Worm (Caenorhabditis elegans) whole organism, young adult: Measurements from ENCODE around the gene phf-14.

ENCODE experiments used
- B0019.2 ChIP-seq: fragments of 200-800 bp; sonication (Bioruptor generic); conservative IDR thresholded peaks from 2 replicates; pipeline ENCODE4 v1.3.6; 2022; ENCODE audit warnings: missing genetic modification reagents, missing genetic modification characterization, missing compliant biosample characterization
- B0035.1 ChIP-seq: sonication (generic microtip); optimal IDR thresholded peaks from 2 replicates; lab custom pipeline; 2016; ENCODE audit warnings: missing genetic modification characterization, mild to moderate bottlenecking, missing compliant biosample characterization, missing genotype, missing genetic modification reagents
- B0261.1 ChIP-seq: sonication (generic microtip); optimal IDR thresholded peaks from 2 replicates; lab custom pipeline; 2016; ENCODE audit warnings: mild to moderate bottlenecking, missing genetic modification characterization, moderate library complexity, missing compliant biosample characterization
- C06A6.2 ChIP-seq: fragments of 200-800 bp; sonication (Bioruptor generic); conservative IDR thresholded peaks from 2 replicates; pipeline ENCODE4 v1.3.6; 2022; ENCODE audit warnings: missing genetic modification characterization, missing compliant biosample characterization
- C17E4.6 ChIP-seq: fragments of 200-800 bp; sonication (Bioruptor generic); IDR thresholded peaks from 2 replicates; pipeline ENCODE4 v1.3.6; 2022; ENCODE audit warnings: missing genetic modification reagents, missing genetic modification characterization, missing compliant biosample characterization
- F22D6.2 ChIP-seq: sonication (generic microtip); optimal IDR thresholded peaks from 2 replicates; lab custom pipeline; 2016; ENCODE audit warnings: mild to moderate bottlenecking, missing genetic modification characterization, missing compliant biosample characterization
- F52B5.7 ChIP-seq: sonication (generic microtip); optimal IDR thresholded peaks from 2 replicates; lab custom pipeline; 2016; ENCODE audit warnings: mild to moderate bottlenecking, missing genetic modification characterization, missing compliant biosample characterization
- K11D2.4 ChIP-seq: fragments of 200-800 bp; sonication (Bioruptor generic); IDR thresholded peaks from 2 replicates; pipeline ENCODE4 v1.3.6; 2022; ENCODE audit warnings: missing genetic modification reagents, missing genetic modification characterization, missing compliant biosample characterization
- K12H6.12 ChIP-seq: fragments of 200-800 bp; sonication (Bioruptor generic); optimal IDR thresholded peaks from 2 replicates; lab custom pipeline; 2018; ENCODE audit warnings: mild to moderate bottlenecking, missing genetic modification characterization, missing compliant biosample characterization
- T07F8.4 ChIP-seq: sonication (generic microtip); optimal IDR thresholded peaks from 2 replicates; lab custom pipeline; 2016; ENCODE audit warnings: mild to moderate bottlenecking, missing genetic modification characterization, moderate library complexity, missing compliant biosample characterization
- Y53G8AR.9 ChIP-seq: fragments of 200-800 bp; sonication (Bioruptor generic); conservative IDR thresholded peaks from 2 replicates; pipeline ENCODE4 v1.3.6; 2022; ENCODE audit warnings: missing genetic modification reagents, missing genetic modification characterization, missing compliant biosample characterization
- aptf-3 ChIP-seq: fragments of 200-800 bp; sonication (Bioruptor generic); IDR thresholded peaks from 2 replicates; pipeline ENCODE4 v1.3.6; 2022; ENCODE audit warnings: missing genetic modification characterization, missing compliant biosample characterization
- bed-1 ChIP-seq: fragments of 200-800 bp; sonication (Bioruptor generic); IDR thresholded peaks from 2 replicates; pipeline ENCODE4 v1.3.6; 2022; ENCODE audit warnings: missing genetic modification reagents, missing genetic modification characterization, missing compliant biosample characterization
- bed-2 ChIP-seq: fragments of 200-800 bp; sonication (Bioruptor generic); IDR thresholded peaks from 2 replicates; pipeline ENCODE4 v1.3.6; 2022; ENCODE audit warnings: missing genetic modification reagents, missing genetic modification characterization, missing compliant biosample characterization
- cebp-2 ChIP-seq: fragments of 200-800 bp; sonication (Bioruptor generic); IDR thresholded peaks from 2 replicates; pipeline ENCODE4 v1.3.6; 2022; ENCODE audit warnings: missing genetic modification characterization, missing compliant biosample characterization
- ceh-40 ChIP-seq: fragments of 200-800 bp; sonication (Bioruptor generic); IDR thresholded peaks from 2 replicates; pipeline ENCODE4 v1.3.6; 2022; ENCODE audit warnings: missing genetic modification characterization, missing compliant biosample characterization
- ceh-79 ChIP-seq: sonication (generic microtip); optimal IDR thresholded peaks from 2 replicates; lab custom pipeline; 2017; ENCODE audit warnings: mild to moderate bottlenecking, missing genetic modification characterization, missing compliant biosample characterization
- ceh-91 ChIP-seq: fragments of 200-800 bp; sonication (Bioruptor generic); IDR thresholded peaks from 2 replicates; pipeline ENCODE4 v1.3.6; 2022; ENCODE audit warnings: missing genetic modification reagents, missing genetic modification characterization, missing compliant biosample characterization
- dpl-1 ChIP-seq: fragments of 150-350 bp; optimal IDR thresholded peaks from 2 replicates; lab custom pipeline; 2014; ENCODE audit warnings: missing biosample characterization, missing genetic modification reagents, missing genetic modification characterization
- efl-1 ChIP-seq: fragments of 150-350 bp; optimal IDR thresholded peaks from 2 replicates; lab custom pipeline; 2014; ENCODE audit warnings: missing biosample characterization, missing genetic modification reagents, missing genetic modification characterization
- egl-44 ChIP-seq: fragments of 200-800 bp; sonication (Bioruptor generic); IDR thresholded peaks from 2 replicates; pipeline ENCODE4 v1.3.6; 2022; ENCODE audit warnings: missing genetic modification reagents, missing genetic modification characterization, missing compliant biosample characterization
- ets-4 ChIP-seq: fragments of 200-800 bp; sonication (Bioruptor generic); optimal IDR thresholded peaks from 2 replicates; lab custom pipeline; 2018; ENCODE audit warnings: mild to moderate bottlenecking, missing genetic modification characterization, missing compliant biosample characterization
- gei-17 ChIP-seq: fragments of 200-800 bp; sonication (Bioruptor generic); optimal IDR thresholded peaks from 2 replicates; lab custom pipeline; 2018; ENCODE audit warnings: mild to moderate bottlenecking, missing genetic modification characterization, missing compliant biosample characterization
- hlh-12 ChIP-seq: sonication (generic microtip); optimal IDR thresholded peaks from 2 replicates; lab custom pipeline; 2016; ENCODE audit warnings: missing genetic modification characterization, missing compliant biosample characterization
- hmg-1.2 ChIP-seq: fragments of 200-800 bp; sonication (Bioruptor generic); IDR thresholded peaks from 2 replicates; pipeline ENCODE4 v1.3.6; 2022; ENCODE audit warnings: missing genetic modification reagents, missing genetic modification characterization, missing compliant biosample characterization
- hsf-1 ChIP-seq: fragments of 200-800 bp; sonication (Bioruptor generic); IDR thresholded peaks from 2 replicates; pipeline ENCODE4 v1.3.6; 2022; ENCODE audit warnings: missing genetic modification reagents, missing genetic modification characterization, missing compliant biosample characterization
- let-607 ChIP-seq, 2 experiments: fragments of 200-800 bp in 1 of 2; sonication (Bioruptor generic) in 1 of 2; sonication (generic microtip) in 1 of 2; optimal IDR thresholded peaks; 2 replicates each; lab custom pipeline; 2016 to 2018; ENCODE audit warnings: mild to moderate bottlenecking in 2 of 2, missing compliant biosample characterization in 2 of 2, missing genetic modification characterization in 2 of 2, moderate library complexity in 2 of 2, missing genotype in 1 of 2
- lin-54 ChIP-seq: fragments of 200-800 bp; sonication (Bioruptor generic); optimal IDR thresholded peaks from 2 replicates; lab custom pipeline; 2018; ENCODE audit warnings: mild to moderate bottlenecking, missing genetic modification characterization, missing compliant biosample characterization
- lsl-1 ChIP-seq: fragments of 200-800 bp; sonication (Bioruptor generic); optimal IDR thresholded peaks from 2 replicates; lab custom pipeline; 2018; ENCODE audit warnings: mild to moderate bottlenecking, missing genetic modification characterization, moderate library complexity, missing compliant biosample characterization
- madf-3 ChIP-seq: fragments of 200-800 bp; sonication (Bioruptor generic); IDR thresholded peaks from 2 replicates; pipeline ENCODE4 v1.3.6; 2022; ENCODE audit warnings: missing genetic modification reagents, missing genetic modification characterization, missing compliant biosample characterization
- madf-8 ChIP-seq: fragments of 200-800 bp; sonication (Bioruptor generic); conservative IDR thresholded peaks from 2 replicates; pipeline ENCODE4 v1.3.6; 2022; ENCODE audit warnings: missing genetic modification reagents, missing genetic modification characterization, missing compliant biosample characterization
- mcd-1 ChIP-seq: fragments of 200-800 bp; sonication (Bioruptor generic); IDR thresholded peaks from 2 replicates; pipeline ENCODE4 v1.3.6; 2022; ENCODE audit warnings: missing genetic modification reagents, missing genetic modification characterization, missing compliant biosample characterization
- mxl-1 ChIP-seq: sonication (generic microtip); optimal IDR thresholded peaks from 2 replicates; lab custom pipeline; 2016; ENCODE audit warnings: missing genetic modification characterization, missing compliant biosample characterization
- nfya-2 ChIP-seq: fragments of 200-800 bp; sonication (Bioruptor generic); IDR thresholded peaks from 2 replicates; pipeline ENCODE4 v1.3.6; 2022; ENCODE audit warnings: missing genetic modification reagents, missing genetic modification characterization, missing compliant biosample characterization
- nhr-27 ChIP-seq: fragments of 200-800 bp; sonication (Bioruptor generic); optimal IDR thresholded peaks from 2 replicates; lab custom pipeline; 2018; ENCODE audit warnings: mild to moderate bottlenecking, missing genetic modification characterization, moderate library complexity, missing compliant biosample characterization
- nhr-80 ChIP-seq: sonication (generic microtip); optimal IDR thresholded peaks from 2 replicates; lab custom pipeline; 2016; ENCODE audit warnings: missing genetic modification characterization, missing compliant biosample characterization
- nhr-90 ChIP-seq: sonication (generic microtip); optimal IDR thresholded peaks from 2 replicates; lab custom pipeline; 2016; ENCODE audit warnings: missing genotype, mild to moderate bottlenecking, missing genetic modification characterization, missing compliant biosample characterization
- rcor-1 ChIP-seq: fragments of 200-800 bp; sonication (Bioruptor generic); IDR thresholded peaks from 2 replicates; pipeline ENCODE4 v1.3.6; 2022; ENCODE audit warnings: missing genetic modification reagents, missing genetic modification characterization, missing compliant biosample characterization
- rec-8 ChIP-seq, 2 experiments: sonication (generic microtip); optimal IDR thresholded peaks; 2 replicates each; lab custom pipeline; 2016; ENCODE audit warnings: mild to moderate bottlenecking in 2 of 2, missing genetic modification characterization in 2 of 2, missing genetic modification reagents in 2 of 2, missing genotype in 2 of 2, missing biosample characterization in 1 of 2, missing compliant biosample characterization in 1 of 2, moderate library complexity in 1 of 2
- repo-1 ChIP-seq: sonication (generic microtip); optimal IDR thresholded peaks from 2 replicates; lab custom pipeline; 2017; ENCODE audit warnings: mild to moderate bottlenecking, missing genetic modification characterization, missing compliant biosample characterization
- rpc-1 ChIP-seq, 2 experiments: fragments of 150-350 bp in 1 of 2; sonication (generic microtip) in 1 of 2; optimal IDR thresholded peaks; 2 replicates each; lab custom pipeline; 2014 to 2018; ENCODE audit warnings: missing biosample characterization in 1 of 2, missing genetic modification characterization in 1 of 2, missing genetic modification reagents in 1 of 2, missing genotype in 1 of 2
- sdz-38 ChIP-seq: sonication (generic microtip); optimal IDR thresholded peaks from 2 replicates; lab custom pipeline; 2016; ENCODE audit warnings: missing genotype, missing genetic modification characterization, missing compliant biosample characterization
- snpc-1.3 ChIP-seq: sonication (generic microtip); optimal IDR thresholded peaks from 2 replicates; lab custom pipeline; 2017; ENCODE audit warnings: missing genetic modification characterization, mild to moderate bottlenecking, missing compliant biosample characterization, antibody characterized with exemption, moderate library complexity, missing genotype, missing genetic modification reagents; ENCODE audit not compliant: insufficient read depth
- sptf-2 ChIP-seq: fragments of 200-800 bp; sonication (Bioruptor generic); optimal IDR thresholded peaks from 2 replicates; lab custom pipeline; 2018; ENCODE audit warnings: mild to moderate bottlenecking, missing genetic modification characterization, missing compliant biosample characterization
- tlf-1 ChIP-seq: fragments of 200-800 bp; sonication (Bioruptor generic); optimal IDR thresholded peaks from 2 replicates; lab custom pipeline; 2018; ENCODE audit warnings: mild to moderate bottlenecking, missing genetic modification characterization, missing compliant biosample characterization
- unc-130 ChIP-seq: sonication (generic microtip); optimal IDR thresholded peaks from 2 replicates; lab custom pipeline; 2016; ENCODE audit warnings: missing genetic modification reagents, missing genetic modification characterization, missing compliant biosample characterization
- unc-62 ChIP-seq: fragments of 150-350 bp; optimal IDR thresholded peaks from 2 replicates; lab custom pipeline; 2014; ENCODE audit warnings: missing biosample characterization, missing genetic modification reagents, missing genetic modification characterization
- ztf-22 ChIP-seq: fragments of 200-800 bp; sonication (Bioruptor generic); optimal IDR thresholded peaks from 2 replicates; lab custom pipeline; 2018; ENCODE audit warnings: mild to moderate bottlenecking, missing genetic modification characterization, moderate library complexity, missing compliant biosample characterization
- ztf-26 ChIP-seq: sonication (generic microtip); optimal IDR thresholded peaks from 2 replicates; lab custom pipeline; 2017; ENCODE audit warnings: missing genetic modification characterization, missing compliant biosample characterization

The phf-14 gene

DNA sequence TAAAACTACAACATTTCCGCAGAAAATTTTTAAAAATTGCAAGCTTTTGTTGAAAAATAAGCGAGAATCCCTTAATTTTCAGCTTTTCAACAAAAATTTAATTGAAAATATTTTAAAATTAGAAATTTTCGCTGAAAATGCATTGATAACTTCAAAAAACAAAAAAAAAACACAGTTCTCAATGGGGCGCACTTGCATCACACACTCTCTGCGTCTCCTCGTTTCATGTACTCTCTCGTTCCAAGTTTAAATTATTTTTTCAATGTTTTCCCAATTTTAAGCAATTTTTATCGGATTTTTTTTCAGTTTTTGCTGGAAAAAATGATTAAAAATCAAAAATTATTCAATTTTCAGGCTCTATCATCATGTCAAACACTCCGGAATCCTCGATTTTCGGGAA lies at the start of gene phf-14:
phf-14 (plus strand) TSS at position 345 of the 400 bp plus-strand sequence.
- peak; percentile 72 for TF ChIP-seq lin-54
- TF ChIP-seq aptf-3 (GFP tag; lab: Robert Waterston, UW): no peak
- TF ChIP-seq hsf-1 (GFP tag; lab: Robert Waterston, UW): no peak
- no peak for TF ChIP-seq egl-44 (GFP tag; lab: Robert Waterston, UW)
- no peak for TF ChIP-seq nhr-90
- TF ChIP-seq B0035.1 (tag; lab: Kevin White, UChicago): no peak
- TF ChIP-seq F22D6.2 (tag; lab: Kevin White, UChicago): no peak
- TF ChIP-seq rcor-1: peak; percentile 59
- TF ChIP-seq ceh-79 (tag; lab: Kevin White, UChicago): no peak
- TF ChIP-seq mcd-1 (GFP tag; lab: Robert Waterston, UW): peak; percentile 96
- TF ChIP-seq let-607 (tag; optimal IDR thresholded peaks at IDR 0.05; lab: Kevin White, UChicago): no peak
- TF ChIP-seq rec-8 (tag; optimal IDR thresholded peaks at IDR 0.05; lab: Kevin White, UChicago): no peak
- TF ChIP-seq rpc-1 (optimal IDR thresholded peaks at IDR 0.05; lab: Kevin White, UChicago): no peak
- TF ChIP-seq rpc-1 (tag; optimal IDR thresholded peaks at IDR 0.05; lab: Kevin White, UChicago): no peak
- peak; percentile 32; the same call in 1 of the 2 replicates for TF ChIP-seq K11D2.4 (GFP tag; lab: Robert Waterston, UW)
- TF ChIP-seq C06A6.2 (GFP tag; lab: Robert Waterston, UW): no peak
- TF ChIP-seq nhr-80 (tag; lab: Kevin White, UChicago): no peak
- no peak for TF ChIP-seq nfya-2
- TF ChIP-seq cebp-2 (GFP tag; lab: Robert Waterston, UW): no peak
- no peak for TF ChIP-seq unc-62 (GFP tag; lab: Kevin White, UChicago)
- TF ChIP-seq hmg-1.2 (GFP tag; lab: Robert Waterston, UW): peak; percentile 96
- no peak for TF ChIP-seq repo-1 (tag; lab: Kevin White, UChicago)
- no peak for TF ChIP-seq dpl-1 (GFP tag; lab: Kevin White, UChicago)
- peak; percentile 41 for TF ChIP-seq snpc-1.3 (tag; lab: Kevin White, UChicago)
- no peak for TF ChIP-seq ceh-91 (GFP tag; lab: Robert Waterston, UW)
- no peak for TF ChIP-seq mxl-1 (tag; lab: Kevin White, UChicago)
- no peak for TF ChIP-seq tlf-1 (GFP tag; lab: Kevin White, UChicago)
- TF ChIP-seq bed-1 (GFP tag; lab: Robert Waterston, UW): no peak
- TF ChIP-seq gei-17 (GFP tag; lab: Kevin White, UChicago): no peak
- no peak for TF ChIP-seq ztf-26 (tag; lab: Kevin White, UChicago)
- TF ChIP-seq unc-130: no peak
- TF ChIP-seq B0019.2 (GFP tag; lab: Robert Waterston, UW): no peak
- no peak for TF ChIP-seq ceh-40 (GFP tag; lab: Robert Waterston, UW)
- no peak for TF ChIP-seq ztf-22
- peak; percentile 16 for TF ChIP-seq efl-1 (GFP tag; lab: Kevin White, UChicago)
- no peak for TF ChIP-seq madf-8
- no peak for TF ChIP-seq C17E4.6
- no peak for TF ChIP-seq nhr-27 (tag; lab: Kevin White, UChicago)
- no peak for TF ChIP-seq sptf-2 (GFP tag; lab: Kevin White, UChicago)
- no peak for TF ChIP-seq B0261.1 (tag; lab: Kevin White, UChicago)
- TF ChIP-seq hlh-12 (tag; lab: Kevin White, UChicago): no peak
- 0 out of 2 replicates have a peak, but pooled peaks have one; percentile 33 for TF ChIP-seq Y53G8AR.9 (GFP tag; lab: Robert Waterston, UW)
- TF ChIP-seq ets-4 (GFP tag; lab: Kevin White, UChicago): no peak
- TF ChIP-seq lsl-1 (GFP tag; lab: Kevin White, UChicago): peak; percentile 36
- TF ChIP-seq sdz-38 (tag; lab: Kevin White, UChicago): no peak
- TF ChIP-seq K12H6.12 (tag; lab: Kevin White, UChicago): no peak
- no peak for TF ChIP-seq T07F8.4
- no peak for TF ChIP-seq madf-3
- no peak for TF ChIP-seq bed-2 (GFP tag; lab: Robert Waterston, UW)
- TF ChIP-seq F52B5.7: no peak
